Worm (Caenorhabditis elegans) whole organism, early embryonic: ENCODE results near the gene F33H12.1.

ENCODE experiments used
- F13C5.2 ChIP-seq: sonication (generic microtip); optimal IDR thresholded peaks from 2 replicates; lab custom pipeline; 2017; ENCODE audit warnings: mild to moderate bottlenecking, missing genetic modification characterization, inconsistent platforms, missing compliant biosample characterization
- aly-1 ChIP-seq: sonication (generic microtip); optimal IDR thresholded peaks from 2 replicates; lab custom pipeline; 2016; ENCODE audit warnings: missing genetic modification characterization, missing compliant biosample characterization
- ama-1 ChIP-seq: fragments of 150-350 bp; optimal IDR thresholded peaks from 2 replicates; lab custom pipeline; 2014
- ceh-13 ChIP-seq: fragments of 200-800 bp; sonication (Bioruptor generic); optimal IDR thresholded peaks from 2 replicates; lab custom pipeline; 2018; ENCODE audit warnings: mild to moderate bottlenecking, missing genetic modification characterization, missing compliant biosample characterization
- flt-1 ChIP-seq: fragments of 200-800 bp; sonication (Bioruptor generic); IDR thresholded peaks from 2 replicates; pipeline ENCODE4 v1.3.6; 2022; ENCODE audit warnings: missing genetic modification characterization, missing compliant biosample characterization
- hnd-1 ChIP-seq: sonication (generic microtip); optimal IDR thresholded peaks from 2 replicates; lab custom pipeline; 2016; ENCODE audit warnings: missing genetic modification characterization, missing compliant biosample characterization
- scrt-1 ChIP-seq: fragments of 200-800 bp; sonication (Bioruptor generic); IDR thresholded peaks from 2 replicates; pipeline ENCODE4 v1.3.6; 2022; ENCODE audit warnings: missing genetic modification characterization, missing compliant biosample characterization
- tbx-37 ChIP-seq: fragments of 200-800 bp; sonication (Bioruptor generic); conservative IDR thresholded peaks from 2 replicates; pipeline ENCODE4 v1.3.6; 2022; ENCODE audit warnings: missing genetic modification reagents, missing genetic modification characterization, missing compliant biosample characterization

DNA sequence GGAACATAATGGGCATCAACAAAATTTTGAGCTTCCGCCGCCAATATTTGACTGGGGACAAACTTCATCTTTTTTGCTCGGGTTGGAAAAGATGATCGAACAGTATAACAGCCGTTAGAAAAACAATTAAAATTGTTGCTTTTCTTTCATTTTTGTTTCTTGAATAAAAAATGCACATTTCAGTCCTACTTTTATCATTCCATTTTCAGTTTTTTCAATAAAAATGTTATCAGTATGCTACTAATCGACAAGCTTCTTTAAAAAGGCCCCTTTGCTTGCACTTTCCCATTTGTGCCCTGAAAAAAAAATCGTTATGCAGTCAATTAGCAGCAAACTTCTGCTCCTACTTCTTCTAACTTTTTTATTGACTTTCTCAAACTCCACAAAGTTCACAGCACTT is 41.5 kb downstream of the F33H12.1 start, which contains the start of gene F22E5.7:
- no peak for TF ChIP-seq ceh-13 (GFP tag; lab: Kevin White, UChicago)
- TF ChIP-seq aly-1 (tag; lab: Kevin White, UChicago): no peak
- TF ChIP-seq ama-1 (lab: Kevin White, UChicago): no peak
- no peak for TF ChIP-seq F13C5.2 (tag; lab: Kevin White, UChicago)
- TF ChIP-seq hnd-1 (tag; lab: Kevin White, UChicago): no peak
- no peak for TF ChIP-seq flt-1 (GFP tag; lab: Robert Waterston, UW)
- TF ChIP-seq scrt-1 (GFP tag; lab: Robert Waterston, UW): no peak
- TF ChIP-seq tbx-37 (GFP tag; lab: Robert Waterston, UW): no peak
